Fruit fly (Drosophila melanogaster) Kc167 (cell line): ENCODE data around the gene CG15373.

Experiments
- Myc ChIP-seq: fragments of >200 bp; optimal IDR thresholded peaks from 2 replicates; lab custom pipeline; 2017; ENCODE audit warnings: missing external identifiers
- h ChIP-seq: fragments of >200 bp; optimal IDR thresholded peaks from 3 replicates; lab custom pipeline; 2018; ENCODE audit warnings: missing external identifiers
- insv ChIP-seq: fragments of >200 bp; optimal IDR thresholded peaks from 3 replicates; lab custom pipeline; 2018; ENCODE audit warnings: missing external identifiers
- psq ChIP-seq: fragments of >200 bp; optimal IDR thresholded peaks from 2 replicates; lab custom pipeline; 2017; ENCODE audit warnings: missing external identifiers
- ttk ChIP-seq: sonication (Bioruptor generic); optimal IDR thresholded peaks from 2 replicates; lab custom pipeline; 2017; ENCODE audit warnings: missing external identifiers

DNA sequence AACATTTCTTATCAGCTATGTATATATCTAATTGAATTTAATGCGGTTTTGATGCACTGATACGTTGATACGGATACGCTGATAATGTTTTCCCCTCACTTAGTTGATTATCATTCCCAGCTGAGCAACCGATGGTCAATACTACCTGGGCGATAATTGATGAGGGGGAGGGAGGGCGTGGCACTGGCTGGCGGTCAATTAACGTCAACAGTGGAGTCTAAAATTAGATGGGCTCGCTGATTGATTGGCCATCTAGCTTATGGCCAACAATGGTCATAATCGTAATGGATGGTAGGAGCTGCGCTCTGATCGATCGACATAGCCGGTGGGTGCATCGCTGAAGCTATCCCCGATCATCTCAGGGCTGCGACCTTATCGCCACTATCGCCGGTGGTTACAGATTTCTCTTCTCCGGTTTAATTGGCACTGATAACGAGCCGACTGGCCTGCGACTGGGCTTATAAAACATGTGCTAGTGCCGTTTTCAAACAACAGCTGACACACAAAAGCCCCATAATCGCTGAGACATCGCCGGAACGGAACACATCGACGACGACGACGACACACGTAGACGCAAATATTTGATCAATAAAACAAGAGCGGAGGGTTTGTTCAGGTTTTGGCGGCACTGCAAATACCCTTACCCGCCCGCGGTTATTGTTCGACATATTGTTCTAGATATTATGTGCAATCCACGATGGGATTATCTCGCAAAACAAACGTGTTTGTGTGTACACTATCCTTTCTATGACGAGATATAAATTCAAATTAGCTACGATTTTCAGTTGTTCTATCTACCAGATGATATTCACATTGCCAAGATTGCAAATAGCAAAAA, 40.0 kb downstream of the CG15373 start:
- TF ChIP-seq h (lab: Kevin White, UChicago) = no peak
- TF ChIP-seq psq = no peak
- no peak for TF ChIP-seq insv
- no peak for TF ChIP-seq ttk (lab: Kevin White, UChicago)
- no peak for TF ChIP-seq Myc (lab: Kevin White, UChicago)
